Fruit fly (Drosophila melanogaster) whole organism, embryonic: ENCODE results near the gene CG46430.

ENCODE experiments used
- ATbp ChIP-seq: fragments of 200-800 bp; sonication (Bioruptor generic); optimal IDR thresholded peaks from 2 replicates; lab custom pipeline; 2017; ENCODE audit warnings: missing biosample characterization, mild to moderate bottlenecking, missing genetic modification characterization, missing genetic modification reagents
- Blimp-1 ChIP-seq: fragments of 200-800 bp; sonication (Bioruptor generic); optimal IDR thresholded peaks from 3 replicates; lab custom pipeline; 2018; ENCODE audit warnings: missing biosample characterization, missing genetic modification characterization, mild to moderate bottlenecking, moderate library complexity, missing genetic modification reagents
- CG10147 ChIP-seq: fragments of 200-800 bp; sonication (Bioruptor generic); optimal IDR thresholded peaks from 2 replicates; lab custom pipeline; 2019; ENCODE audit warnings: missing biosample characterization, mild to moderate bottlenecking, missing genetic modification characterization, moderate library complexity
- CG1024 ChIP-seq: fragments of 200-800 bp; sonication (Bioruptor generic); IDR thresholded peaks from 2 replicates; pipeline ENCODE4 v1.3.6; 2022; ENCODE audit warnings: missing biosample characterization, missing genetic modification characterization
- CG10959 ChIP-seq: fragments of 200-800 bp; sonication (Bioruptor generic); IDR thresholded peaks from 2 replicates; pipeline ENCODE4 v1.3.6; 2022; ENCODE audit warnings: missing biosample characterization, missing genetic modification characterization
- CG11247 ChIP-seq: fragments of 200-800 bp; sonication (Bioruptor generic); IDR thresholded peaks from 2 replicates; pipeline ENCODE4 v1.3.6; 2022; ENCODE audit warnings: missing biosample characterization, missing genetic modification characterization
- CG11696 ChIP-seq: fragments of 200-800 bp; sonication (Bioruptor generic); IDR thresholded peaks from 2 replicates; pipeline ENCODE4 v1.3.6; 2022; ENCODE audit warnings: missing biosample characterization, missing genetic modification characterization
- CG12659 ChIP-seq: fragments of 200-800 bp; sonication (Bioruptor generic); optimal IDR thresholded peaks from 3 replicates; lab custom pipeline; 2017; ENCODE audit warnings: mild to moderate bottlenecking, missing biosample characterization, missing genetic modification reagents, missing genetic modification characterization
- CG14050 ChIP-seq: fragments of 200-800 bp; sonication (Bioruptor generic); IDR thresholded peaks from 3 replicates; pipeline ENCODE4 v1.3.6; 2022; ENCODE audit warnings: missing biosample characterization, missing genetic modification characterization
- CG15696 ChIP-seq: fragments of 200-800 bp; sonication (Bioruptor generic); optimal IDR thresholded peaks from 2 replicates; lab custom pipeline; 2019; ENCODE audit warnings: missing biosample characterization, mild to moderate bottlenecking, missing genetic modification characterization, moderate library complexity
- CG1603 ChIP-seq: fragments of 200-800 bp; sonication (Bioruptor generic); optimal IDR thresholded peaks from 2 replicates; lab custom pipeline; 2019; ENCODE audit warnings: missing biosample characterization, mild to moderate bottlenecking, missing genetic modification characterization, moderate library complexity
- CG2129 ChIP-seq: fragments of 200-800 bp; sonication (Bioruptor generic); IDR thresholded peaks from 2 replicates; pipeline ENCODE4 v1.3.6; 2022; ENCODE audit warnings: missing biosample characterization, missing genetic modification characterization; ENCODE audit not compliant: partially characterized antibody
- CG2875 ChIP-seq: fragments of 200-800 bp; sonication (Bioruptor generic); optimal IDR thresholded peaks from 2 replicates; lab custom pipeline; 2017; ENCODE audit warnings: missing biosample characterization, mild to moderate bottlenecking, missing genetic modification characterization, missing genetic modification reagents
- CG2889 ChIP-seq: fragments of 200-800 bp; sonication (Bioruptor generic); IDR thresholded peaks from 3 replicates; pipeline ENCODE4 v1.3.6; 2022; ENCODE audit warnings: missing biosample characterization, missing genetic modification characterization
- CG31224 ChIP-seq: fragments of 200-800 bp; sonication (Bioruptor generic); IDR thresholded peaks from 2 replicates; pipeline ENCODE4 v1.3.6; 2022; ENCODE audit warnings: missing biosample characterization, missing genetic modification characterization
- CG33557 ChIP-seq: fragments of 200-800 bp; sonication (Bioruptor generic); optimal IDR thresholded peaks from 2 replicates; lab custom pipeline; 2019; ENCODE audit warnings: missing biosample characterization, mild to moderate bottlenecking, missing genetic modification characterization, moderate library complexity
- CG3838 ChIP-seq: fragments of 200-800 bp; sonication (Bioruptor generic); optimal IDR thresholded peaks from 3 replicates; lab custom pipeline; 2016; ENCODE audit warnings: missing biosample characterization, missing genetic modification characterization
- CG3847 ChIP-seq: fragments of 200-800 bp; sonication (Bioruptor generic); IDR thresholded peaks from 2 replicates; pipeline ENCODE4 v1.3.6; 2022; ENCODE audit warnings: missing biosample characterization, missing genetic modification characterization
- CG4360 ChIP-seq: fragments of 200-800 bp; sonication (Bioruptor generic); IDR thresholded peaks from 2 replicates; pipeline ENCODE4 v1.3.6; 2022; ENCODE audit warnings: missing biosample characterization, missing genetic modification characterization
- CG4854 ChIP-seq: fragments of 200-800 bp; sonication (Bioruptor generic); optimal IDR thresholded peaks from 2 replicates; lab custom pipeline; 2016; ENCODE audit warnings: missing biosample characterization, missing genetic modification characterization, inconsistent platforms
- CG6683 ChIP-seq: fragments of 200-800 bp; sonication (Bioruptor generic); optimal IDR thresholded peaks from 2 replicates; lab custom pipeline; 2017; ENCODE audit warnings: missing biosample characterization, mild to moderate bottlenecking, missing genetic modification characterization, missing genetic modification reagents
- CG6854 ChIP-seq: fragments of 200-800 bp; sonication (Bioruptor generic); optimal IDR thresholded peaks from 3 replicates; lab custom pipeline; 2017; ENCODE audit warnings: missing biosample characterization, mild to moderate bottlenecking, missing genetic modification characterization
- CG9797 ChIP-seq: fragments of 200-800 bp; sonication (Bioruptor generic); optimal IDR thresholded peaks from 3 replicates; lab custom pipeline; 2018; ENCODE audit warnings: missing biosample characterization, mild to moderate bottlenecking, missing genetic modification characterization
- CG9932 ChIP-seq: fragments of 200-800 bp; sonication (Bioruptor generic); IDR thresholded peaks from 2 replicates; pipeline ENCODE4 v1.3.6; 2022; ENCODE audit warnings: missing biosample characterization, missing genetic modification characterization
- Deaf1 ChIP-seq: fragments of 200-800 bp; optimal IDR thresholded peaks from 3 replicates; lab custom pipeline; 2019; ENCODE audit warnings: missing biosample characterization, mild to moderate bottlenecking, missing genetic modification characterization, moderate library complexity
- Elba2 ChIP-seq: fragments of 200-800 bp; sonication (Bioruptor generic); optimal IDR thresholded peaks from 3 replicates; lab custom pipeline; 2016; ENCODE audit warnings: missing biosample characterization, missing genetic modification characterization
- HHEX ChIP-seq: fragments of 200-800 bp; sonication (Bioruptor generic); optimal IDR thresholded peaks from 3 replicates; lab custom pipeline; 2017; ENCODE audit warnings: missing biosample characterization, mild to moderate bottlenecking, missing genetic modification characterization, missing genetic modification reagents
- Hr51 ChIP-seq, 2 experiments: fragments of 200-800 bp; sonication (Bioruptor generic); optimal IDR thresholded peaks; 2 replicates in 1 of 2; 3 replicates in 1 of 2; lab custom pipeline; 2016 to 2018; ENCODE audit warnings: missing biosample characterization in 2 of 2, missing genetic modification characterization in 2 of 2, mild to moderate bottlenecking in 1 of 2, moderate library complexity in 1 of 2
- Meics ChIP-seq: fragments of 200-800 bp; sonication (Bioruptor generic); optimal IDR thresholded peaks from 2 replicates; lab custom pipeline; 2017; ENCODE audit warnings: missing biosample characterization, mild to moderate bottlenecking, missing genetic modification characterization
- NK7.1 ChIP-seq: fragments of 200-800 bp; sonication (Bioruptor generic); optimal IDR thresholded peaks from 3 replicates; lab custom pipeline; 2016; ENCODE audit warnings: missing biosample characterization, missing genetic modification characterization
- Neu2 ChIP-seq: fragments of 200-800 bp; sonication (Bioruptor generic); optimal IDR thresholded peaks from 3 replicates; lab custom pipeline; 2016; ENCODE audit warnings: missing biosample characterization, missing genetic modification characterization, borderline replicate concordance
- Ravus ChIP-seq: fragments of 200-800 bp; sonication (Bioruptor generic); IDR thresholded peaks from 2 replicates; pipeline ENCODE4 v1.3.6; 2022; ENCODE audit warnings: missing biosample characterization, missing genetic modification characterization
- Sin3A ChIP-seq: fragments of >200 bp; optimal IDR thresholded peaks from 2 replicates; lab custom pipeline; 2018
- Six4 ChIP-seq: fragments of 200-800 bp; sonication (Bioruptor generic); optimal IDR thresholded peaks from 2 replicates; lab custom pipeline; 2016; ENCODE audit warnings: missing biosample characterization, missing genetic modification characterization
- Sry-β ChIP-seq: fragments of 200-800 bp; sonication (Bioruptor generic); optimal IDR thresholded peaks from 2 replicates; lab custom pipeline; 2018; ENCODE audit warnings: missing biosample characterization, mild to moderate bottlenecking, missing genetic modification characterization, moderate library complexity
- Ssrp ChIP-seq: fragments of 200-800 bp; sonication (Bioruptor generic); optimal IDR thresholded peaks from 2 replicates; lab custom pipeline; 2018; ENCODE audit warnings: missing biosample characterization, mild to moderate bottlenecking, missing genetic modification characterization, moderate library complexity
- ato ChIP-seq: fragments of 200-800 bp; sonication (Bioruptor generic); IDR thresholded peaks from 2 replicates; pipeline ENCODE4 v1.3.6; 2022; ENCODE audit warnings: missing biosample characterization, missing genetic modification characterization; ENCODE audit not compliant: partially characterized antibody
- cato ChIP-seq: fragments of 200-800 bp; sonication (Bioruptor generic); optimal IDR thresholded peaks from 2 replicates; lab custom pipeline; 2016; ENCODE audit warnings: missing biosample characterization, missing genetic modification characterization, borderline replicate concordance
- chm ChIP-seq: fragments of 200-800 bp; sonication (Bioruptor generic); IDR thresholded peaks from 2 replicates; pipeline ENCODE4 v1.3.6; 2022; ENCODE audit warnings: missing biosample characterization, missing genetic modification characterization
- gt ChIP-seq: fragments of 200-800 bp; sonication (Bioruptor generic); IDR thresholded peaks from 2 replicates; pipeline ENCODE4 v1.3.6; 2022; ENCODE audit warnings: missing biosample characterization, missing genetic modification characterization
- inv ChIP-seq: fragments of 200-800 bp; sonication (Bioruptor generic); IDR thresholded peaks from 2 replicates; pipeline ENCODE4 v1.3.6; 2022; ENCODE audit warnings: missing biosample characterization, missing genetic modification characterization; ENCODE audit not compliant: partially characterized antibody
- nom ChIP-seq: fragments of 200-800 bp; sonication (Bioruptor generic); optimal IDR thresholded peaks from 2 replicates; lab custom pipeline; 2017; ENCODE audit warnings: missing biosample characterization, missing genetic modification characterization, mild to moderate bottlenecking, moderate library complexity, missing genetic modification reagents
- odd ChIP-seq: fragments of 200-800 bp; sonication (Bioruptor generic); optimal IDR thresholded peaks from 2 replicates; lab custom pipeline; 2017; ENCODE audit warnings: missing biosample characterization, mild to moderate bottlenecking, missing genetic modification characterization
- pho ChIP-seq: fragments of 200-800 bp; sonication (Bioruptor generic); optimal IDR thresholded peaks from 2 replicates; lab custom pipeline; 2016; ENCODE audit warnings: missing biosample characterization, missing genetic modification characterization
- pita ChIP-seq: fragments of 200-800 bp; sonication (Bioruptor generic); optimal IDR thresholded peaks from 2 replicates; lab custom pipeline; 2017; ENCODE audit warnings: missing biosample characterization, mild to moderate bottlenecking, missing genetic modification characterization
- seq ChIP-seq: fragments of 200-800 bp; sonication (Bioruptor generic); IDR thresholded peaks from 2 replicates; pipeline ENCODE4 v1.3.6; 2022; ENCODE audit warnings: missing biosample characterization, missing genetic modification characterization
- vfl ChIP-seq: fragments of 200-800 bp; sonication (Bioruptor generic); optimal IDR thresholded peaks from 2 replicates; lab custom pipeline; 2016; ENCODE audit warnings: missing biosample characterization, missing genetic modification characterization
- vnd ChIP-seq: fragments of 200-800 bp; sonication (Bioruptor generic); IDR thresholded peaks from 3 replicates; pipeline ENCODE4 v1.3.6; 2022; ENCODE audit warnings: missing biosample characterization, missing genetic modification characterization; ENCODE audit not compliant: partially characterized antibody
- wor ChIP-seq: fragments of 200-800 bp; sonication (Bioruptor generic); IDR thresholded peaks from 2 replicates; pipeline ENCODE4 v1.3.6; 2022; ENCODE audit warnings: missing biosample characterization, missing genetic modification characterization

CG46430 gene

dm6 chr3L:10514829-10515228, 36.5 kb downstream of the CG46430 start (continued):
- peak; percentile 8 for TF ChIP-seq Ssrp (tag; lab: Kevin White, UChicago)
- TF ChIP-seq CG4360 (GFP tag; lab: Robert Waterston, UW): no peak
- no peak for TF ChIP-seq Sry-β (GFP tag; lab: Kevin White, UChicago)
- TF ChIP-seq Deaf1 (tag; lab: Kevin White, UChicago): no peak
- peak; percentile 27 for TF ChIP-seq CG2875 (GFP tag; lab: Kevin White, UChicago)
- peak; percentile 32 for TF ChIP-seq CG15696 (tag; lab: Kevin White, UChicago)
- no peak for TF ChIP-seq CG6683 (GFP tag; lab: Kevin White, UChicago)
- no peak for TF ChIP-seq CG31224 (GFP tag; lab: Robert Waterston, UW)
- no peak for TF ChIP-seq vnd (GFP tag; lab: Robert Waterston, UW)
- no peak for TF ChIP-seq CG4854 (GFP tag; lab: Kevin White, UChicago)
- no peak for TF ChIP-seq seq (GFP tag; lab: Robert Waterston, UW)
- peak; percentile 49 for TF ChIP-seq CG10959 (GFP tag; lab: Robert Waterston, UW)
- TF ChIP-seq vfl (GFP tag; lab: Kevin White, UChicago): no peak
- TF ChIP-seq pita (GFP tag; lab: Kevin White, UChicago): no peak
- TF ChIP-seq CG9797 (GFP tag; lab: Kevin White, UChicago): no peak
- no peak for TF ChIP-seq CG10147 (GFP tag; lab: Kevin White, UChicago)
- TF ChIP-seq Sin3A: no peak
- TF ChIP-seq Elba2: no peak
- TF ChIP-seq wor (GFP tag; lab: Robert Waterston, UW): 0 out of 2 replicates have a peak, but pooled peaks have one; percentile 23
- TF ChIP-seq Neu2 (GFP tag; lab: Kevin White, UChicago): no peak
- no peak for TF ChIP-seq inv (GFP tag; lab: Robert Waterston, UW)
- no peak for TF ChIP-seq CG11247
- no peak for TF ChIP-seq CG11696 (GFP tag; lab: Robert Waterston, UW)
- TF ChIP-seq pho (GFP tag; lab: Kevin White, UChicago): no peak
- TF ChIP-seq ato (GFP tag; lab: Robert Waterston, UW): no peak
- no peak for TF ChIP-seq HHEX (GFP tag; lab: Kevin White, UChicago)
- no peak for TF ChIP-seq Six4 (GFP tag; lab: Kevin White, UChicago)
- TF ChIP-seq Ravus (GFP tag; lab: Robert Waterston, UW): no peak; the same call in 1 of the 2 replicates
- peak in 1 of 2 experiments; percentile 50 for TF ChIP-seq Hr51 (GFP tag; optimal IDR thresholded peaks at IDR 0.05; lab: Kevin White, UChicago)
- TF ChIP-seq CG14050: no peak
- no peak for TF ChIP-seq CG12659 (GFP tag; lab: Kevin White, UChicago)
- no peak for TF ChIP-seq CG33557 (GFP tag; lab: Kevin White, UChicago)
- TF ChIP-seq CG9932: no peak
- no peak for TF ChIP-seq CG1024 (GFP tag; lab: Robert Waterston, UW)
- TF ChIP-seq CG3838 (GFP tag; lab: Kevin White, UChicago): no peak
- no peak for TF ChIP-seq cato (GFP tag; lab: Kevin White, UChicago)
- TF ChIP-seq, all 482 proteins: peak for 114

dm6 chr3L:10515785-10516706, 37.7 kb downstream of the CG46430 start:
- TF ChIP-seq ATbp: no peak
- TF ChIP-seq HHEX (GFP tag; lab: Kevin White, UChicago): no peak
- no peak for TF ChIP-seq gt (GFP tag; lab: Robert Waterston, UW)
- no peak for TF ChIP-seq CG2889 (GFP tag; lab: Robert Waterston, UW)
- no peak for TF ChIP-seq CG6854 (GFP tag; lab: Kevin White, UChicago)
- no peak for TF ChIP-seq NK7.1 (GFP tag; lab: Kevin White, UChicago)
- TF ChIP-seq CG3847 (GFP tag; lab: Robert Waterston, UW): no peak
- no peak for TF ChIP-seq Meics
- TF ChIP-seq CG2129 (GFP tag; lab: Robert Waterston, UW): no peak
- peak; percentile 92 for TF ChIP-seq chm
- peak; percentile 8 for TF ChIP-seq nom (GFP tag; lab: Kevin White, UChicago)
- peak; percentile 98 for TF ChIP-seq Blimp-1 (GFP tag; lab: Kevin White, UChicago)
- TF ChIP-seq odd (GFP tag; lab: Kevin White, UChicago): no peak
- TF ChIP-seq CG1603: peak; percentile 67
